Worm (Caenorhabditis elegans) whole organism, mixed stage, embryonic: Measurements from ENCODE around the gene slc-36.2.
A peak's percentile ranks its signal among the peaks of the same experiment; 100 is the strongest.

Source experiments
- M03D4.4 ChIP-seq: sonication (generic microtip); optimal IDR thresholded peaks from 2 replicates; lab custom pipeline; 2017; ENCODE audit warnings: mild to moderate bottlenecking, missing genetic modification characterization, missing compliant biosample characterization
- bed-3 ChIP-seq: fragments of 200-800 bp; sonication (Bioruptor generic); optimal IDR thresholded peaks from 3 replicates; lab custom pipeline; 2018; ENCODE audit warnings: mild to moderate bottlenecking, missing genetic modification characterization, moderate library complexity, missing compliant biosample characterization
- blmp-1 ChIP-seq: fragments of 150-350 bp; optimal IDR thresholded peaks from 2 replicates; lab custom pipeline; 2014; ENCODE audit warnings: missing biosample characterization, missing genetic modification characterization
- ceh-43 ChIP-seq: fragments of 200-800 bp; sonication (Bioruptor generic); optimal IDR thresholded peaks from 2 replicates; lab custom pipeline; 2018; ENCODE audit warnings: mild to moderate bottlenecking, missing genetic modification characterization, moderate library complexity, missing compliant biosample characterization
- ceh-83 ChIP-seq: fragments of 200-800 bp; sonication (Bioruptor generic); optimal IDR thresholded peaks from 2 replicates; lab custom pipeline; 2018; ENCODE audit warnings: mild to moderate bottlenecking, missing genetic modification characterization, missing compliant biosample characterization
- cnd-1 ChIP-seq: fragments of 200-800 bp; sonication (Bioruptor generic); optimal IDR thresholded peaks from 2 replicates; lab custom pipeline; 2018; ENCODE audit warnings: mild to moderate bottlenecking, missing genetic modification characterization, missing compliant biosample characterization
- drap-1 ChIP-seq: fragments of 200-800 bp; sonication (Bioruptor generic); optimal IDR thresholded peaks from 3 replicates; lab custom pipeline; 2018; ENCODE audit warnings: mild to moderate bottlenecking, missing genetic modification characterization, missing compliant biosample characterization
- elt-1 ChIP-seq: sonication (generic microtip); optimal IDR thresholded peaks from 2 replicates; lab custom pipeline; 2017; ENCODE audit warnings: missing genetic modification characterization, mild to moderate bottlenecking, missing compliant biosample characterization, antibody characterized with exemption, moderate library complexity, borderline replicate concordance; ENCODE audit not compliant: insufficient read depth
- elt-3 ChIP-seq: fragments of 150-350 bp; optimal IDR thresholded peaks from 2 replicates; lab custom pipeline; 2014; ENCODE audit warnings: missing biosample characterization, missing genetic modification characterization
- flh-1 ChIP-seq: fragments of 200-800 bp; sonication (Bioruptor generic); optimal IDR thresholded peaks from 2 replicates; lab custom pipeline; 2018; ENCODE audit warnings: mild to moderate bottlenecking, missing genetic modification characterization, moderate library complexity, missing compliant biosample characterization
- ham-2 ChIP-seq: fragments of 200-800 bp; sonication (Bioruptor generic); optimal IDR thresholded peaks from 2 replicates; lab custom pipeline; 2018; ENCODE audit warnings: mild to moderate bottlenecking, missing genetic modification characterization, missing compliant biosample characterization
- hlh-1 ChIP-seq: fragments of 150-350 bp; optimal IDR thresholded peaks from 2 replicates; lab custom pipeline; 2014; ENCODE audit warnings: missing biosample characterization, missing genetic modification reagents, missing genetic modification characterization
- lin-13 ChIP-seq: fragments of 150-350 bp; optimal IDR thresholded peaks from 2 replicates; lab custom pipeline; 2014; ENCODE audit warnings: missing biosample characterization, missing genetic modification characterization
- lin-32 ChIP-seq: fragments of 200-800 bp; sonication (Bioruptor generic); optimal IDR thresholded peaks from 2 replicates; lab custom pipeline; 2018; ENCODE audit warnings: mild to moderate bottlenecking, missing genetic modification characterization, missing compliant biosample characterization
- mab-5 ChIP-seq: fragments of 150-350 bp; optimal IDR thresholded peaks from 2 replicates; lab custom pipeline; 2014; ENCODE audit warnings: missing biosample characterization, missing genetic modification characterization
- mep-1 ChIP-seq: fragments of 150-350 bp; optimal IDR thresholded peaks from 2 replicates; lab custom pipeline; 2017; ENCODE audit warnings: missing biosample characterization, missing genetic modification reagents, missing genetic modification characterization, inconsistent platforms
- mls-2 ChIP-seq: sonication (generic microtip); optimal IDR thresholded peaks from 2 replicates; lab custom pipeline; 2016; ENCODE audit warnings: mild to moderate bottlenecking, missing genetic modification characterization, moderate library complexity, missing compliant biosample characterization
- nhr-12 ChIP-seq: fragments of 150-350 bp; optimal IDR thresholded peaks from 2 replicates; lab custom pipeline; 2014; ENCODE audit warnings: missing biosample characterization, missing genetic modification characterization
- nhr-2 ChIP-seq: fragments of 150-350 bp; optimal IDR thresholded peaks from 2 replicates; lab custom pipeline; 2014; ENCODE audit warnings: missing biosample characterization, missing genetic modification characterization
- nhr-237 ChIP-seq: fragments of 150-350 bp; optimal IDR thresholded peaks from 2 replicates; lab custom pipeline; 2014; ENCODE audit warnings: missing biosample characterization, missing genetic modification characterization
- nhr-76 ChIP-seq: sonication (generic microtip); optimal IDR thresholded peaks from 2 replicates; lab custom pipeline; 2017; ENCODE audit warnings: missing biosample characterization, missing genetic modification characterization
- pha-4 ChIP-seq: fragments of 150-350 bp; optimal IDR thresholded peaks from 2 replicates; lab custom pipeline; 2018; ENCODE audit warnings: missing biosample characterization, missing genetic modification reagents, missing genetic modification characterization
- sem-2 ChIP-seq: fragments of 200-800 bp; sonication (Bioruptor generic); optimal IDR thresholded peaks from 2 replicates; lab custom pipeline; 2018; ENCODE audit warnings: mild to moderate bottlenecking, missing genetic modification characterization, missing compliant biosample characterization
- sptf-1 ChIP-seq: sonication (generic microtip); optimal IDR thresholded peaks from 2 replicates; lab custom pipeline; 2017; ENCODE audit warnings: mild to moderate bottlenecking, missing genetic modification characterization, moderate library complexity, missing compliant biosample characterization
- tbx-8 ChIP-seq: fragments of 200-800 bp; sonication (Bioruptor generic); optimal IDR thresholded peaks from 2 replicates; lab custom pipeline; 2018; ENCODE audit warnings: mild to moderate bottlenecking, missing genetic modification characterization, moderate library complexity, missing compliant biosample characterization
- unc-39 ChIP-seq: fragments of 150-350 bp; optimal IDR thresholded peaks from 2 replicates; lab custom pipeline; 2014; ENCODE audit warnings: missing biosample characterization, missing genetic modification characterization
- unc-62 ChIP-seq: fragments of 150-350 bp; optimal IDR thresholded peaks from 2 replicates; lab custom pipeline; 2014; ENCODE audit warnings: missing biosample characterization, missing genetic modification reagents, missing genetic modification characterization
- zip-8 ChIP-seq: fragments of 150-350 bp; optimal IDR thresholded peaks from 2 replicates; lab custom pipeline; 2014; ENCODE audit warnings: missing biosample characterization, missing genetic modification characterization
- ztf-11 ChIP-seq: fragments of 150-350 bp; optimal IDR thresholded peaks from 2 replicates; lab custom pipeline; 2014; ENCODE audit warnings: missing biosample characterization, missing genetic modification characterization

slc-36.2 gene

ce11 chrII:551245-551904 is 29.0 kb downstream of the slc-36.2 start, which contains the start of gene lips-7:
Gene lips-7 (plus strand): TSS chrII:551854.
- TF ChIP-seq tbx-8 (GFP tag; lab: Kevin White, UChicago): no peak
- TF ChIP-seq ceh-83 (GFP tag; lab: Kevin White, UChicago): no peak
- TF ChIP-seq nhr-237 (tag; lab: Kevin White, UChicago): no peak
- no peak for TF ChIP-seq blmp-1 (tag; lab: Kevin White, UChicago)
- TF ChIP-seq mab-5: no peak
- TF ChIP-seq nhr-76 (tag; lab: Kevin White, UChicago): no peak

- TF ChIP-seq cnd-1 (tag; lab: Kevin White, UChicago) (no peak), elt-1 (no peak), unc-62 (GFP tag; lab: Kevin White, UChicago) (peak; percentile 5)
Observed at ce11 chrII:555371-555770, 33.0 kb downstream of the slc-36.2 start.

- TF ChIP-seq M03D4.4 (tag; lab: Kevin White, UChicago) (no peak), sptf-1 (tag; lab: Kevin White, UChicago) (no peak), hlh-1 (no peak), tbx-8 (GFP tag; lab: Kevin White, UChicago) (no peak), ceh-43 (GFP tag; lab: Kevin White, UChicago) (no peak), flh-1 (GFP tag; lab: Kevin White, UChicago) (no peak), mep-1 (tag; lab: Kevin White, UChicago) (no peak), lin-32 (GFP tag; lab: Kevin White, UChicago) (no peak), mab-5 (no peak), blmp-1 (tag; lab: Kevin White, UChicago) (no peak), unc-39 (no peak), mls-2 (tag; lab: Kevin White, UChicago) (no peak), nhr-2 (tag; lab: Kevin White, UChicago) (no peak), nhr-76 (tag; lab: Kevin White, UChicago) (no peak), elt-3 (tag; lab: Kevin White, UChicago) (no peak), nhr-12 (tag; lab: Kevin White, UChicago) (no peak), zip-8 (tag; lab: Kevin White, UChicago) (no peak), drap-1 (no peak)
Observed at ce11 chrII:556185-556584, 33.8 kb downstream of the slc-36.2 start, which contains the start of the genes C09E8.1 and C09E8.6. Gene C09E8.1 (plus strand): TSS chrII:556485. Gene C09E8.6 (plus strand): TSS chrII:556497.

ce11 chrII:568776-569175 is 46.4 kb downstream of the slc-36.2 start, which contains the start of gene W08F4.5:
Gene W08F4.5 (minus strand): TSS chrII:568876.
- TF ChIP-seq ztf-11 (tag; lab: Kevin White, UChicago) (no peak), ham-2 (no peak), unc-62 (GFP tag; lab: Kevin White, UChicago) (no peak), drap-1 (no peak), cnd-1 (tag; lab: Kevin White, UChicago) (no peak), pha-4 (tag; lab: Kevin White, UChicago) (no peak), sem-2 (GFP tag; lab: Kevin White, UChicago) (no peak), unc-39 (no peak), mep-1 (tag; lab: Kevin White, UChicago) (no peak)

ce11 chrII:572010-572409 is 49.6 kb downstream of the slc-36.2 start, which contains the start of gene mlt-8:
Gene mlt-8 (minus strand): TSS chrII:572110.
- TF ChIP-seq sem-2 (GFP tag; lab: Kevin White, UChicago) (no peak), pha-4 (tag; lab: Kevin White, UChicago) (no peak), cnd-1 (tag; lab: Kevin White, UChicago) (no peak), lin-13 (tag; lab: Kevin White, UChicago) (no peak), bed-3 (GFP tag; lab: Kevin White, UChicago) (no peak), M03D4.4 (tag; lab: Kevin White, UChicago) (no peak), unc-39 (no peak), nhr-2 (tag; lab: Kevin White, UChicago) (no peak)
